Fruit fly (Drosophila melanogaster) whole organism, embryonic: ENCODE data around the gene CG7766.

Experiments
- Aef1 ChIP-seq: fragments of 200-800 bp; sonication (Bioruptor generic); IDR thresholded peaks from 3 replicates; pipeline ENCODE4 v1.3.6; 2022; ENCODE audit warnings: missing biosample characterization, missing genetic modification characterization
- BEAF-32 ChIP-seq: fragments of 200-800 bp; sonication (Bioruptor generic); optimal IDR thresholded peaks from 3 replicates; lab custom pipeline; 2017; ENCODE audit warnings: missing biosample characterization, missing genetic modification characterization, mild to moderate bottlenecking, moderate library complexity, missing genetic modification reagents
- CG10267 ChIP-seq: fragments of 200-800 bp; sonication (Bioruptor generic); optimal IDR thresholded peaks from 2 replicates; lab custom pipeline; 2018; ENCODE audit warnings: missing biosample characterization, mild to moderate bottlenecking, missing genetic modification characterization, moderate library complexity
- CG11247 ChIP-seq: fragments of 200-800 bp; sonication (Bioruptor generic); IDR thresholded peaks from 2 replicates; pipeline ENCODE4 v1.3.6; 2022; ENCODE audit warnings: missing biosample characterization, missing genetic modification characterization
- CG12299 ChIP-seq: fragments of 200-800 bp; sonication (Bioruptor generic); optimal IDR thresholded peaks from 2 replicates; lab custom pipeline; 2018; ENCODE audit warnings: missing biosample characterization, mild to moderate bottlenecking, missing genetic modification characterization
- CG12659 ChIP-seq: fragments of 200-800 bp; sonication (Bioruptor generic); optimal IDR thresholded peaks from 3 replicates; lab custom pipeline; 2017; ENCODE audit warnings: mild to moderate bottlenecking, missing biosample characterization, missing genetic modification reagents, missing genetic modification characterization
- CG14441 ChIP-seq: fragments of 200-800 bp; sonication (Bioruptor generic); IDR thresholded peaks from 2 replicates; pipeline ENCODE4 v1.3.6; 2022; ENCODE audit warnings: missing biosample characterization, missing genetic modification characterization
- CG16815 ChIP-seq: fragments of 200-800 bp; sonication (Bioruptor generic); optimal IDR thresholded peaks from 3 replicates; lab custom pipeline; 2017; ENCODE audit warnings: missing biosample characterization, mild to moderate bottlenecking, missing genetic modification characterization
- CG16863 ChIP-seq: fragments of 200-800 bp; sonication (Bioruptor generic); optimal IDR thresholded peaks from 3 replicates; lab custom pipeline; 2016; ENCODE audit warnings: missing biosample characterization, missing genetic modification characterization
- CG18262 ChIP-seq: fragments of 200-800 bp; optimal IDR thresholded peaks from 3 replicates; lab custom pipeline; 2019; ENCODE audit warnings: missing biosample characterization, mild to moderate bottlenecking, missing genetic modification characterization, moderate library complexity
- CG30403 ChIP-seq: fragments of 200-800 bp; sonication (Bioruptor generic); optimal IDR thresholded peaks from 3 replicates; lab custom pipeline; 2016; ENCODE audit warnings: missing biosample characterization, missing genetic modification characterization
- CG42726 ChIP-seq: fragments of 200-800 bp; sonication (Bioruptor generic); IDR thresholded peaks from 2 replicates; pipeline ENCODE4 v1.3.6; 2022; ENCODE audit warnings: missing biosample characterization, missing genetic modification characterization; ENCODE audit not compliant: partially characterized antibody
- CG6689 ChIP-seq: fragments of 200-800 bp; sonication (Bioruptor generic); IDR thresholded peaks from 2 replicates; pipeline ENCODE4 v1.3.6; 2022; ENCODE audit warnings: missing biosample characterization, missing genetic modification characterization
- CG7271 ChIP-seq: fragments of 200-800 bp; sonication (Bioruptor generic); optimal IDR thresholded peaks from 2 replicates; lab custom pipeline; 2018; ENCODE audit warnings: missing biosample characterization, mild to moderate bottlenecking, missing genetic modification characterization, moderate library complexity
- CG7556 ChIP-seq: fragments of 200-800 bp; sonication (Bioruptor generic); optimal IDR thresholded peaks from 2 replicates; lab custom pipeline; 2017; ENCODE audit warnings: missing biosample characterization, mild to moderate bottlenecking, missing genetic modification characterization
- CG7786 ChIP-seq: fragments of 200-800 bp; sonication (Bioruptor generic); optimal IDR thresholded peaks from 2 replicates; lab custom pipeline; 2016; ENCODE audit warnings: missing biosample characterization, missing genetic modification characterization
- CG7839 ChIP-seq: fragments of 200-800 bp; sonication (Bioruptor generic); optimal IDR thresholded peaks from 3 replicates; lab custom pipeline; 2018; ENCODE audit warnings: missing biosample characterization, mild to moderate bottlenecking, missing genetic modification characterization, moderate library complexity
- CG9932 ChIP-seq: fragments of 200-800 bp; sonication (Bioruptor generic); IDR thresholded peaks from 2 replicates; pipeline ENCODE4 v1.3.6; 2022; ENCODE audit warnings: missing biosample characterization, missing genetic modification characterization
- CTCF ChIP-seq: fragments of 200-800 bp; sonication (Bioruptor generic); optimal IDR thresholded peaks from 2 replicates; lab custom pipeline; 2017; ENCODE audit warnings: missing biosample characterization, mild to moderate bottlenecking, missing genetic modification characterization, moderate library complexity
- Chrac-16 ChIP-seq: fragments of 200-800 bp; sonication (Bioruptor generic); optimal IDR thresholded peaks from 3 replicates; lab custom pipeline; 2016; ENCODE audit warnings: missing biosample characterization, missing genetic modification characterization
- Dek ChIP-seq: fragments of 200-800 bp; sonication (Bioruptor generic); optimal IDR thresholded peaks from 3 replicates; lab custom pipeline; 2019; ENCODE audit warnings: missing biosample characterization, mild to moderate bottlenecking, missing genetic modification characterization, moderate library complexity
- Dip2 ChIP-seq: fragments of 200-800 bp; sonication (Bioruptor generic); IDR thresholded peaks from 2 replicates; pipeline ENCODE4 v1.3.6; 2022; ENCODE audit warnings: missing biosample characterization, missing genetic modification characterization
- Doc3 ChIP-seq: fragments of 200-800 bp; sonication (Bioruptor generic); IDR thresholded peaks from 3 replicates; pipeline ENCODE4 v1.3.6; 2022; ENCODE audit warnings: missing biosample characterization, missing genetic modification characterization; ENCODE audit not compliant: partially characterized antibody
- ERR ChIP-seq: fragments of 200-800 bp; sonication (Bioruptor generic); optimal IDR thresholded peaks from 2 replicates; lab custom pipeline; 2016; ENCODE audit warnings: missing biosample characterization, missing genetic modification characterization
- Gsc ChIP-seq: fragments of 200-800 bp; sonication (Bioruptor generic); IDR thresholded peaks from 2 replicates; pipeline ENCODE4 v1.3.6; 2022; ENCODE audit warnings: missing biosample characterization, missing genetic modification characterization
- Hmx ChIP-seq: fragments of 200-800 bp; sonication (Bioruptor generic); optimal IDR thresholded peaks from 2 replicates; lab custom pipeline; 2016; ENCODE audit warnings: missing biosample characterization, missing genetic modification characterization
- Hr51 ChIP-seq, 2 experiments: fragments of 200-800 bp; sonication (Bioruptor generic); optimal IDR thresholded peaks; 2 replicates in 1 of 2; 3 replicates in 1 of 2; lab custom pipeline; 2016 to 2018; ENCODE audit warnings: missing biosample characterization in 2 of 2, missing genetic modification characterization in 2 of 2, mild to moderate bottlenecking in 1 of 2, moderate library complexity in 1 of 2
- Poxn ChIP-seq: fragments of 200-800 bp; sonication (Bioruptor generic); IDR thresholded peaks from 2 replicates; pipeline ENCODE4 v1.3.6; 2022; ENCODE audit warnings: missing biosample characterization, missing genetic modification characterization
- ato ChIP-seq: fragments of 200-800 bp; sonication (Bioruptor generic); IDR thresholded peaks from 2 replicates; pipeline ENCODE4 v1.3.6; 2022; ENCODE audit warnings: missing biosample characterization, missing genetic modification characterization; ENCODE audit not compliant: partially characterized antibody
- bowl ChIP-seq: fragments of 200-800 bp; sonication (Bioruptor generic); IDR thresholded peaks from 2 replicates; pipeline ENCODE4 v1.3.6; 2022; ENCODE audit warnings: missing biosample characterization, missing genetic modification characterization
- br ChIP-seq: fragments of >200 bp; optimal IDR thresholded peaks from 2 replicates; lab custom pipeline; 2017
- bsh ChIP-seq, 2 experiments: fragments of 200-800 bp; sonication (Bioruptor generic); optimal IDR thresholded peaks; 2 replicates each; lab custom pipeline; 2017 to 2018; ENCODE audit warnings: mild to moderate bottlenecking in 2 of 2, missing biosample characterization in 2 of 2, missing genetic modification characterization in 2 of 2, moderate library complexity in 1 of 2
- corto ChIP-seq: fragments of 200-800 bp; sonication (Bioruptor generic); optimal IDR thresholded peaks from 2 replicates; lab custom pipeline; 2016; ENCODE audit warnings: missing biosample characterization, mild to moderate bottlenecking, missing genetic modification characterization, moderate library complexity
- disco-r ChIP-seq: fragments of 200-800 bp; sonication (Bioruptor generic); optimal IDR thresholded peaks from 2 replicates; lab custom pipeline; 2016; ENCODE audit warnings: missing biosample characterization, missing genetic modification characterization
- ewg ChIP-seq: fragments of 200-800 bp; sonication (Bioruptor generic); optimal IDR thresholded peaks from 3 replicates; lab custom pipeline; 2017; ENCODE audit warnings: mild to moderate bottlenecking, missing biosample characterization, missing genetic modification reagents, missing genetic modification characterization
- ind ChIP-seq: fragments of 200-800 bp; sonication (Bioruptor generic); optimal IDR thresholded peaks from 3 replicates; lab custom pipeline; 2016; ENCODE audit warnings: missing biosample characterization, missing genetic modification characterization
- maf-S ChIP-seq: fragments of 200-800 bp; sonication (Bioruptor generic); optimal IDR thresholded peaks from 2 replicates; lab custom pipeline; 2016; ENCODE audit warnings: missing biosample characterization, missing genetic modification characterization
- nau ChIP-seq: fragments of 200-800 bp; sonication (Bioruptor generic); optimal IDR thresholded peaks from 3 replicates; lab custom pipeline; 2017; ENCODE audit warnings: missing biosample characterization, mild to moderate bottlenecking, missing genetic modification characterization, missing genetic modification reagents
- p53 ChIP-seq: fragments of 200-800 bp; sonication (Bioruptor generic); optimal IDR thresholded peaks from 2 replicates; lab custom pipeline; 2016; ENCODE audit warnings: missing biosample characterization, missing genetic modification characterization
- schlank ChIP-seq: fragments of 200-800 bp; sonication (Bioruptor generic); optimal IDR thresholded peaks from 2 replicates; lab custom pipeline; 2018; ENCODE audit warnings: missing biosample characterization, mild to moderate bottlenecking, missing genetic modification characterization
- sisA ChIP-seq: fragments of 200-800 bp; sonication (Bioruptor generic); IDR thresholded peaks from 2 replicates; pipeline ENCODE4 v1.3.6; 2022; ENCODE audit warnings: missing biosample characterization, missing genetic modification characterization
- sna ChIP-seq: fragments of 200-800 bp; sonication (Bioruptor generic); IDR thresholded peaks from 2 replicates; pipeline ENCODE4 v1.3.6; 2022; ENCODE audit warnings: missing biosample characterization, missing genetic modification characterization; ENCODE audit not compliant: partially characterized antibody
- sob ChIP-seq: fragments of 200-800 bp; sonication (Bioruptor generic); IDR thresholded peaks from 2 replicates; pipeline ENCODE4 v1.3.6; 2022; ENCODE audit warnings: missing biosample characterization, missing genetic modification characterization
- sug ChIP-seq: fragments of 200-800 bp; optimal IDR thresholded peaks from 2 replicates; lab custom pipeline; 2019; ENCODE audit warnings: missing biosample characterization, mild to moderate bottlenecking, missing genetic modification characterization, moderate library complexity
- tna ChIP-seq: fragments of 200-800 bp; sonication (Bioruptor generic); IDR thresholded peaks from 2 replicates; pipeline ENCODE4 v1.3.6; 2022; ENCODE audit warnings: missing biosample characterization, missing genetic modification characterization; ENCODE audit not compliant: partially characterized antibody
- toy ChIP-seq: fragments of 200-800 bp; sonication (Bioruptor generic); IDR thresholded peaks from 2 replicates; pipeline ENCODE4 v1.3.6; 2022; ENCODE audit warnings: missing biosample characterization, missing genetic modification characterization
- vnd ChIP-seq: fragments of 200-800 bp; sonication (Bioruptor generic); IDR thresholded peaks from 3 replicates; pipeline ENCODE4 v1.3.6; 2022; ENCODE audit warnings: missing biosample characterization, missing genetic modification characterization; ENCODE audit not compliant: partially characterized antibody
- wor ChIP-seq: fragments of 200-800 bp; sonication (Bioruptor generic); IDR thresholded peaks from 2 replicates; pipeline ENCODE4 v1.3.6; 2022; ENCODE audit warnings: missing biosample characterization, missing genetic modification characterization
- zen ChIP-seq: fragments of 200-800 bp; sonication (Bioruptor generic); optimal IDR thresholded peaks from 3 replicates; lab custom pipeline; 2018; ENCODE audit warnings: missing biosample characterization, mild to moderate bottlenecking, missing genetic modification characterization, moderate library complexity
- zen2 ChIP-seq: fragments of 200-800 bp; sonication (Bioruptor generic); IDR thresholded peaks from 3 replicates; pipeline ENCODE4 v1.3.6; 2022; ENCODE audit warnings: missing biosample characterization, missing genetic modification characterization; ENCODE audit not compliant: partially characterized antibody

The CG7766 gene

dm6 chrX:9106775-9107283 is 3.3 kb upstream of the CG7766 start, which contains the start of gene Arfrp1 (continued):
- no peak for TF ChIP-seq CG16863 (GFP tag; lab: Kevin White, UChicago)
- no peak for TF ChIP-seq wor (GFP tag; lab: Robert Waterston, UW)
- no peak for TF ChIP-seq ewg (GFP tag; lab: Kevin White, UChicago)
- TF ChIP-seq Dek (tag; lab: Kevin White, UChicago) = no peak
- no peak; the same call in 1 of the 2 replicates for TF ChIP-seq CG11247 (GFP tag; lab: Robert Waterston, UW)
- peak; percentile 47; the same call in 2 of the 3 replicates for TF ChIP-seq Aef1
- TF ChIP-seq CG7839 (tag; lab: Kevin White, UChicago) = no peak
- peak; percentile 19; the same call in 1 of the 2 replicates for TF ChIP-seq sob
- TF ChIP-seq Dip2 = no peak
- TF ChIP-seq sna (GFP tag; lab: Robert Waterston, UW) = peak; percentile 55
- peak; percentile 17 for TF ChIP-seq CG12659 (GFP tag; lab: Kevin White, UChicago)
- TF ChIP-seq tna (GFP tag; lab: Robert Waterston, UW) = peak; percentile 65
- 0 out of 2 replicates have a peak, but pooled peaks have one; percentile 32 for TF ChIP-seq CG14441 (GFP tag; lab: Robert Waterston, UW)
- peak; percentile 27 for TF ChIP-seq Chrac-16
- peak; percentile 69; the same call in 2 of the 3 replicates for TF ChIP-seq Doc3
- peak; percentile 71 for TF ChIP-seq vnd (GFP tag; lab: Robert Waterston, UW)
- peak; percentile 56 for TF ChIP-seq CG18262 (tag; lab: Kevin White, UChicago)
- peak; percentile 51 for TF ChIP-seq CG30403 (GFP tag; lab: Kevin White, UChicago)
- peak; percentile 79 for TF ChIP-seq BEAF-32 (GFP tag; lab: Kevin White, UChicago)
- TF ChIP-seq nau = no peak
- peak; percentile 20 for TF ChIP-seq CG10267 (tag; lab: Kevin White, UChicago)
- no peak for TF ChIP-seq schlank (tag; lab: Kevin White, UChicago)
- TF ChIP-seq CG7786 (GFP tag; lab: Kevin White, UChicago) = peak; percentile 4
- no peak for TF ChIP-seq p53 (GFP tag; lab: Kevin White, UChicago)
- peak; percentile 24 for TF ChIP-seq sug
- TF ChIP-seq ERR (GFP tag; lab: Kevin White, UChicago) = no peak
- TF ChIP-seq corto = no peak
- peak; percentile 73 for TF ChIP-seq CG42726
- no peak for TF ChIP-seq Gsc (GFP tag; lab: Robert Waterston, UW)
- TF ChIP-seq CG6689 (GFP tag; lab: Robert Waterston, UW) = 0 out of 2 replicates have a peak, but pooled peaks have one; percentile 10
- TF ChIP-seq bsh (GFP tag; optimal IDR thresholded peaks at IDR 0.05; lab: Kevin White, UChicago) = peak in 1 of 2 experiments; percentile 5
- TF ChIP-seq CTCF (GFP tag; lab: Kevin White, UChicago) = no peak
- no peak for TF ChIP-seq bowl (GFP tag; lab: Robert Waterston, UW)
- TF ChIP-seq disco-r = peak; percentile 11
- TF ChIP-seq Hmx = peak; percentile 18
- no peak for TF ChIP-seq maf-S (GFP tag; lab: Kevin White, UChicago)
- TF ChIP-seq CG7271 (tag; lab: Kevin White, UChicago) = no peak
- TF ChIP-seq zen = no peak
- 0 out of 2 replicates have a peak, but pooled peaks have one; percentile 23 for TF ChIP-seq toy (GFP tag; lab: Robert Waterston, UW)
- no peak for TF ChIP-seq CG16815
- no peak for TF ChIP-seq br (lab: Kevin White, UChicago)
- TF ChIP-seq zen2 = 0 out of 3 replicates have a peak, but pooled peaks have one; percentile 44
- TF ChIP-seq sisA (GFP tag; lab: Robert Waterston, UW) = no peak
- no peak for TF ChIP-seq Poxn (GFP tag; lab: Robert Waterston, UW)
- TF ChIP-seq CG9932 = peak; percentile 59
- TF ChIP-seq CG12299 = no peak
- TF ChIP-seq Hr51 (GFP tag; optimal IDR thresholded peaks at IDR 0.05; lab: Kevin White, UChicago) = no peak
- no peak for TF ChIP-seq CG7556 (GFP tag; lab: Kevin White, UChicago)
- peak; percentile 28 for TF ChIP-seq ind (GFP tag; lab: Kevin White, UChicago)
- peak; percentile 55; the same call in 1 of the 2 replicates for TF ChIP-seq ato (GFP tag; lab: Robert Waterston, UW)
